Fruit fly (Drosophila melanogaster): Measurements from ENCODE around the gene Appl.

- TF ChIP-seq psq (optimal IDR thresholded peaks at IDR 0.05) (no peak), h (optimal IDR thresholded peaks at IDR 0.05) (no peak), ttk (optimal IDR thresholded peaks at IDR 0.05) (no peak)
Measured at dm6 chrX:497425-497824, 32.9 kb upstream of the Appl start.
